Worm (Caenorhabditis elegans): ENCODE results near the gene ZC412.10.

Gene ZC412.10

ce11 chrV:14876257-14876656 lies 367 bp downstream of the ZC412.10 start (continued):
- peak; percentile 52; the same call in 1 of the 2 replicates for TF ChIP-seq Y53F4B.3 (GFP tag; IDR thresholded peaks at IDR 0.05)
- 0 out of 2 replicates have a peak, but pooled peaks have one; percentile 34 for TF ChIP-seq ceh-100 (GFP tag; IDR thresholded peaks at IDR 0.05)
- TF ChIP-seq mcd-1 (GFP tag; IDR thresholded peaks at IDR 0.05): peak; percentile 64
- TF ChIP-seq him-1 (tag; optimal IDR thresholded peaks at IDR 0.05): peak; percentile 86
- 0 out of 2 replicates have a peak, but pooled peaks have one; percentile 56 for TF ChIP-seq cebp-2 (GFP tag; IDR thresholded peaks at IDR 0.05)
- no peak for TF ChIP-seq pbrm-1 (GFP tag; IDR thresholded peaks at IDR 0.05)
- peak; percentile 33 for TF ChIP-seq lsl-1 (GFP tag; optimal IDR thresholded peaks at IDR 0.05)
- TF ChIP-seq nfya-2 (GFP tag; IDR thresholded peaks at IDR 0.05): no peak
- no peak for TF ChIP-seq egl-18 (GFP tag; IDR thresholded peaks at IDR 0.05)
- TF ChIP-seq let-526 (GFP tag; IDR thresholded peaks at IDR 0.05): no peak
- TF ChIP-seq ceh-40 (GFP tag; IDR thresholded peaks at IDR 0.05): no peak
- TF ChIP-seq dpff-1 (tag; optimal IDR thresholded peaks at IDR 0.05): no peak
- no peak for TF ChIP-seq hrde-1 (tag; optimal IDR thresholded peaks at IDR 0.05; ENCODE audit: borderline replicate concordance)
- no peak for TF ChIP-seq ceh-79 (tag; optimal IDR thresholded peaks at IDR 0.05)
- no peak for TF ChIP-seq nhr-27 (tag; optimal IDR thresholded peaks at IDR 0.05)
- TF ChIP-seq somi-1 (GFP tag; optimal IDR thresholded peaks at IDR 0.05): peak; percentile 47
- TF ChIP-seq die-1 (tag; optimal IDR thresholded peaks at IDR 0.05): peak; percentile 9
- no peak for TF ChIP-seq K12H6.12 (tag; optimal IDR thresholded peaks at IDR 0.05)
- TF ChIP-seq ama-1 (optimal IDR thresholded peaks at IDR 0.05): no peak
- TF ChIP-seq ama-1 (GFP tag; optimal IDR thresholded peaks at IDR 0.05): no peak
- 0 out of 2 replicates have a peak, but pooled peaks have one; percentile 25 for TF ChIP-seq Y53G8AR.9 (GFP tag; conservative IDR thresholded peaks at IDR 0.05)
- no peak for TF ChIP-seq dpl-1 (GFP tag; optimal IDR thresholded peaks at IDR 0.05)
- no peak for TF ChIP-seq aptf-3 (GFP tag; IDR thresholded peaks at IDR 0.05)
- peak; percentile 76 for TF ChIP-seq nfyb-1 (GFP tag; IDR thresholded peaks at IDR 0.05)
- TF ChIP-seq xnd-1 (tag; optimal IDR thresholded peaks at IDR 0.05): no peak
- no peak for TF ChIP-seq Y79H2A.3 (GFP tag; conservative IDR thresholded peaks at IDR 0.05)
- no peak for TF ChIP-seq lir-1 (GFP tag; conservative IDR thresholded peaks at IDR 0.05)
- no peak for TF ChIP-seq egrh-3 (GFP tag; IDR thresholded peaks at IDR 0.05)
- TF ChIP-seq lin-26 (GFP tag; IDR thresholded peaks at IDR 0.05): no peak
- TF ChIP-seq ztf-22 (GFP tag; optimal IDR thresholded peaks at IDR 0.05): no peak
- TF ChIP-seq F10E7.11 (tag; optimal IDR thresholded peaks at IDR 0.05): no peak
- TF ChIP-seq madf-10 (tag; optimal IDR thresholded peaks at IDR 0.05): peak; percentile 28
- TF ChIP-seq rec-8 (tag; optimal IDR thresholded peaks at IDR 0.05): peak; percentile 10 to 31
- TF ChIP-seq ZK185.1 (tag; optimal IDR thresholded peaks at IDR 0.05; ENCODE audit: poor library complexity, severe bottlenecking): peak; percentile 53
- peak; percentile 19 for TF ChIP-seq atf-7 (tag; optimal IDR thresholded peaks at IDR 0.05)
- TF ChIP-seq C17E4.6 (GFP tag; IDR thresholded peaks at IDR 0.05): no peak
- peak; percentile 97 for TF ChIP-seq snpc-1.1 (tag; optimal IDR thresholded peaks at IDR 0.05; ENCODE audit: insufficient read depth)
- TF ChIP-seq F33H1.4 (GFP tag; IDR thresholded peaks at IDR 0.05): peak; percentile 26; the same call in 1 of the 2 replicates
- no peak for TF ChIP-seq sea-2 (GFP tag; IDR thresholded peaks at IDR 0.05)
- TF ChIP-seq F49E8.2 (tag; optimal IDR thresholded peaks at IDR 0.05; ENCODE audit: insufficient read depth): no peak
- no peak for TF ChIP-seq aptf-2 (GFP tag; conservative IDR thresholded peaks at IDR 0.05)
- no peak for TF ChIP-seq cebp-1 (GFP tag; IDR thresholded peaks at IDR 0.05)
- TF ChIP-seq cebp-1 (tag; optimal IDR thresholded peaks at IDR 0.05): no peak
- no peak for TF ChIP-seq K11D2.4 (GFP tag; IDR thresholded peaks at IDR 0.05)
- TF ChIP-seq madf-8 (GFP tag; conservative IDR thresholded peaks at IDR 0.05): no peak
- TF ChIP-seq ztf-3 (GFP tag; optimal IDR thresholded peaks at IDR 0.05): no peak
